Fruit fly (Drosophila melanogaster): ENCODE measurements around the gene nau.

The nau gene

DNA sequence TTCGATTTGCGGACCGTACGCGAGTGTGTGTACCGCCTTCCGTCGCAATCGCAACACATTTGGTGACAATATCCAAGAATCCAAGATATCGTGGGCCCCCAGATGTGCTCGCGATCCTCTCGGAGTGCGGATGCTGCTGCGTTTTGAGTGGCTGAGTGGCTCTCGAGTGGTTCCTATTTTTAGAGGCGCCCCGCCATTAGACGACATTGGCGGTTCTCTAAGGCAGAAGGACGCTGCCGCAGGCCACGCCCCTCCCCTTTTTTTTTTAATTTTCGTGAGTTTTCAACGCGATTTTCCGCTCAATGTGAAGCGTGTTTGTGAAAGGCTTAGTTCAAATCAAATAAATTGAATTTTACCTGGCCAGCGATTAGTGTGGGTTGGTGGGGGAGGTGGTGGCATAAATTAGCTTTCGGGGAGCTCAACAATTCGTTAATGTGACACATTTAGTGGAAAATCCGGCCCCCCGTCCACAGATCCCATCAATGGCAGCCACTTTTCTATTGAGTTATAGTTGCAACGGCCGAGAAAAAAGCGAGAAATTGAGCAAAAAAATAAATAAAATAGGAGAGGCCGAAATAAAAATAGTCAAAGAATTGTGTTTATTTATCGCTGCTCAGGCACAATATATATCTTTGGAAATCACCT, at the start of gene nau:
Gene nau, minus strand, starts transcription at position 61 of the 645 bp plus-strand sequence.
- TF ChIP-seq CG7101 (tag; optimal IDR thresholded peaks at IDR 0.05) = no peak
- no peak for TF ChIP-seq bab1 (GFP tag; optimal IDR thresholded peaks at IDR 0.05)
- TF ChIP-seq cnc (optimal IDR thresholded peaks at IDR 0.05) = no peak
- no peak for TF ChIP-seq CG11617 (GFP tag; optimal IDR thresholded peaks at IDR 0.05)

- TF ChIP-seq pad (GFP tag; optimal IDR thresholded peaks at IDR 0.05) (peak; percentile 68), CG33017 (tag; optimal IDR thresholded peaks at IDR 0.05) (peak; percentile 72), cnc (optimal IDR thresholded peaks at IDR 0.05) (no peak), kay (GFP tag; ENCODE audit: borderline replicate concordance) (no peak), cic (GFP tag; optimal IDR thresholded peaks at IDR 0.05) (peak; percentile 39), CG11617 (GFP tag; optimal IDR thresholded peaks at IDR 0.05) (peak; percentile 74), tj (GFP tag; optimal IDR thresholded peaks at IDR 0.05) (peak; percentile 10), Hr96 (GFP tag; optimal IDR thresholded peaks at IDR 0.05) (peak; percentile 65), CG1620 (GFP tag; optimal IDR thresholded peaks at IDR 0.05) (peak; percentile 70), CG14711 (tag; optimal IDR thresholded peaks at IDR 0.05) (peak; percentile 78), ovo (GFP tag; optimal IDR thresholded peaks at IDR 0.05) (peak; percentile 45), CG7045 (GFP tag; optimal IDR thresholded peaks at IDR 0.05) (peak; percentile 64), bab1 (GFP tag; optimal IDR thresholded peaks at IDR 0.05) (peak; percentile 82), Mnt (GFP tag; optimal IDR thresholded peaks at IDR 0.05) (peak; percentile 94), CG7101 (tag; optimal IDR thresholded peaks at IDR 0.05) (peak; percentile 81), toe (GFP tag; optimal IDR thresholded peaks at IDR 0.05) (no peak), Crg-1 (GFP tag; optimal IDR thresholded peaks at IDR 0.05) (peak; percentile 82), CG12768 (GFP tag; optimal IDR thresholded peaks at IDR 0.05) (peak; percentile 72), CG5204 (GFP tag; optimal IDR thresholded peaks at IDR 0.05) (no peak), Clk (GFP tag; optimal IDR thresholded peaks at IDR 0.05) (peak; percentile 38)
Observed at dm6 chr3R:23767417-23767853, 49.3 kb upstream of the nau start, which contains the start of the genes CG10214 and CG10375. Gene CG10214, minus strand, starts transcription at chr3R:23767488. Gene CG10375, plus strand, starts transcription at chr3R:23767712.

DNA sequence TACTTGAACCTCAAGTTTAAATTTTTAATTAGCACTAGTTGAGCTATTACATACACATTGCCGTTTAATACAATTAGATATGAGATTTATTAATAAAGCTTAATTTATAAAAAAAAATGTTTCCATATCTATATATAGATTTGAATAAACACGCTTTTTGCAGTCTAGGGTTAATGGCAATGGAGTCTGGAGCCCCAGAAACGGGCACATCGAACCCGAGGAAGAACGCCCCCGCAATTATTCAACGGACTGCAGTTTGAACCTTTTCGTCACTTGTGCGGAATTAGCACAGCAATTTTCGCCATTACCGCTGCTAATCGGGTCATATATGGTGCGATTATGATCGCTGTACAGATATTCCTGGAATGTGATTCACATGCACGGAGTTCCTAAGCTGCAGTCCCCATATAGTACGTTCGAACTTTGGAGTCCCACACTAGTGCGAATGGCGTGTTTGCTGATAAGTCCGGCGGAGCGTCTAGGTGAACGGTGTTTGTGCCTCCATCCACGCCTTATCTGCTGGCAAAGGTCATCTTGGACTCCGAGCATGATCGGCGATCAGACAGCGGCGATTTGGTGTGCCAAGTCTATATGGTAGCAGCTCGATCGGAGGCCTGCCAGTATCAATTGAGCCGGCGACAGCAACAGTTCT, 45.6 kb upstream of the nau start, which contains the start of gene Lsd-1:
Gene Lsd-1, plus strand, starts transcription at position 236 of the 652 bp plus-strand sequence.
- peak; percentile 0 for TF ChIP-seq Mnt (GFP tag; optimal IDR thresholded peaks at IDR 0.05)
- TF ChIP-seq CG5204 (GFP tag; optimal IDR thresholded peaks at IDR 0.05) = no peak
- TF ChIP-seq CG14711 (tag; optimal IDR thresholded peaks at IDR 0.05) = peak; percentile 47
- no peak for TF ChIP-seq Hr96 (GFP tag; optimal IDR thresholded peaks at IDR 0.05)
- no peak for TF ChIP-seq pad (GFP tag; optimal IDR thresholded peaks at IDR 0.05)
- no peak for TF ChIP-seq cnc (optimal IDR thresholded peaks at IDR 0.05)
- TF ChIP-seq toe (GFP tag; optimal IDR thresholded peaks at IDR 0.05) = no peak
- no peak for TF ChIP-seq CG11617 (GFP tag; optimal IDR thresholded peaks at IDR 0.05)
- peak; percentile 15 for TF ChIP-seq CG7101 (tag; optimal IDR thresholded peaks at IDR 0.05)
- peak; percentile 63 for TF ChIP-seq CG12768 (GFP tag; optimal IDR thresholded peaks at IDR 0.05)
- no peak for TF ChIP-seq bab1 (GFP tag; optimal IDR thresholded peaks at IDR 0.05)
- no peak for TF ChIP-seq Crg-1 (GFP tag; optimal IDR thresholded peaks at IDR 0.05)
- no peak for TF ChIP-seq CG1620 (GFP tag; optimal IDR thresholded peaks at IDR 0.05)
- TF ChIP-seq CG7045 (GFP tag; optimal IDR thresholded peaks at IDR 0.05) = no peak
- TF ChIP-seq kay (GFP tag; ENCODE audit: borderline replicate concordance) = no peak
- TF ChIP-seq CG33017 (tag; optimal IDR thresholded peaks at IDR 0.05) = peak; percentile 31
- no peak for TF ChIP-seq ovo (GFP tag; optimal IDR thresholded peaks at IDR 0.05)
- no peak for TF ChIP-seq Clk (GFP tag; optimal IDR thresholded peaks at IDR 0.05)
- TF ChIP-seq tj (GFP tag; optimal IDR thresholded peaks at IDR 0.05) = peak; percentile 5
- peak; percentile 69 for TF ChIP-seq cic (GFP tag; optimal IDR thresholded peaks at IDR 0.05)

- TF ChIP-seq Crg-1 (GFP tag; optimal IDR thresholded peaks at IDR 0.05) (peak; percentile 43), bab1 (GFP tag; optimal IDR thresholded peaks at IDR 0.05) (peak; percentile 19), CG33017 (tag; optimal IDR thresholded peaks at IDR 0.05) (no peak), Clk (GFP tag; optimal IDR thresholded peaks at IDR 0.05) (no peak), cic (GFP tag; optimal IDR thresholded peaks at IDR 0.05) (no peak), CG1620 (GFP tag; optimal IDR thresholded peaks at IDR 0.05) (peak; percentile 68), CG11617 (GFP tag; optimal IDR thresholded peaks at IDR 0.05) (no peak), CG7101 (tag; optimal IDR thresholded peaks at IDR 0.05) (no peak), tj (GFP tag; optimal IDR thresholded peaks at IDR 0.05) (no peak), CG5204 (GFP tag; optimal IDR thresholded peaks at IDR 0.05) (no peak), ovo (GFP tag; optimal IDR thresholded peaks at IDR 0.05) (no peak), CG12768 (GFP tag; optimal IDR thresholded peaks at IDR 0.05) (no peak), toe (GFP tag; optimal IDR thresholded peaks at IDR 0.05) (no peak), Mnt (GFP tag; optimal IDR thresholded peaks at IDR 0.05) (peak; percentile 3), Hr96 (GFP tag; optimal IDR thresholded peaks at IDR 0.05) (no peak), cnc (optimal IDR thresholded peaks at IDR 0.05) (no peak), CG14711 (tag; optimal IDR thresholded peaks at IDR 0.05) (no peak), pad (GFP tag; optimal IDR thresholded peaks at IDR 0.05) (peak; percentile 34), kay (GFP tag; ENCODE audit: borderline replicate concordance) (peak; percentile 76), CG7045 (GFP tag; optimal IDR thresholded peaks at IDR 0.05) (no peak)
Observed at dm6 chr3R:23763015-23763414, 44.9 kb upstream of the nau start, which contains the start of gene udt. Gene udt, minus strand, starts transcription at chr3R:23763263.

dm6 chr3R:23760219-23761018, 42.3 kb upstream of the nau start, which contains the start of gene SdhD:
Gene SdhD, minus strand, starts transcription at chr3R:23760600.
- TF ChIP-seq CG33017 (tag; optimal IDR thresholded peaks at IDR 0.05) (peak; percentile 46), CG7101 (tag; optimal IDR thresholded peaks at IDR 0.05) (peak; percentile 57), tj (GFP tag; optimal IDR thresholded peaks at IDR 0.05) (no peak), ovo (GFP tag; optimal IDR thresholded peaks at IDR 0.05) (peak; percentile 0), Clk (GFP tag; optimal IDR thresholded peaks at IDR 0.05) (no peak), kay (GFP tag; ENCODE audit: borderline replicate concordance) (peak; percentile 93), pad (GFP tag; optimal IDR thresholded peaks at IDR 0.05) (peak; percentile 47), cic (GFP tag; optimal IDR thresholded peaks at IDR 0.05) (peak; percentile 24), CG11617 (GFP tag; optimal IDR thresholded peaks at IDR 0.05) (peak; percentile 37), toe (GFP tag; optimal IDR thresholded peaks at IDR 0.05) (peak; percentile 9), CG7045 (GFP tag; optimal IDR thresholded peaks at IDR 0.05) (no peak), CG5204 (GFP tag; optimal IDR thresholded peaks at IDR 0.05) (no peak), CG14711 (tag; optimal IDR thresholded peaks at IDR 0.05) (peak; percentile 55), bab1 (GFP tag; optimal IDR thresholded peaks at IDR 0.05) (peak; percentile 70), Mnt (GFP tag; optimal IDR thresholded peaks at IDR 0.05) (peak; percentile 48), CG12768 (GFP tag; optimal IDR thresholded peaks at IDR 0.05) (peak; percentile 64), CG1620 (GFP tag; optimal IDR thresholded peaks at IDR 0.05) (peak; percentile 60), cnc (optimal IDR thresholded peaks at IDR 0.05) (no peak), Hr96 (GFP tag; optimal IDR thresholded peaks at IDR 0.05) (no peak), Crg-1 (GFP tag; optimal IDR thresholded peaks at IDR 0.05) (peak; percentile 40)

Data from whole organism, adult.